Worm (Caenorhabditis elegans): ENCODE measurements around the gene tomm-20.

- TF ChIP-seq snpc-4 (tag; optimal IDR thresholded peaks at IDR 0.05) (no peak), nhr-77 (tag; optimal IDR thresholded peaks at IDR 0.05) (no peak), dpl-1 (GFP tag; optimal IDR thresholded peaks at IDR 0.05) (no peak), irx-1 (tag; optimal IDR thresholded peaks at IDR 0.05) (no peak), egl-13 (tag; optimal IDR thresholded peaks at IDR 0.05) (no peak), ceh-90 (tag; optimal IDR thresholded peaks at IDR 0.05) (no peak), blmp-1 (tag; optimal IDR thresholded peaks at IDR 0.05) (no peak), fkh-8 (tag; optimal IDR thresholded peaks at IDR 0.05) (no peak), lsy-2 (tag; optimal IDR thresholded peaks at IDR 0.05) (no peak), pqm-1 (tag; optimal IDR thresholded peaks at IDR 0.05) (no peak), fos-1 (tag; optimal IDR thresholded peaks at IDR 0.05) (no peak)
Observed at ce11 chrV:12361644-12362043, 18.4 kb upstream of the tomm-20 start, which contains the start of gene fipr-1.

Measured in whole organism, L1 larva.